Worm (Caenorhabditis elegans): ENCODE data around the gene sulp-5.

- no peak for TF ChIP-seq R02D3.7 (tag; optimal IDR thresholded peaks at IDR 0.05)
- no peak for TF ChIP-seq ama-1 (optimal IDR thresholded peaks at IDR 0.05)
- no peak for TF ChIP-seq mdl-1 (tag; optimal IDR thresholded peaks at IDR 0.05)
Observed at ce11 chrV:11913283-11913682, 33.5 kb downstream of the sulp-5 start.
